Worm (Caenorhabditis elegans) whole organism, late embryonic: ENCODE results near the gene marb-1.
"Not testable (repeated sequence)": the region's sequence is repeated elsewhere in the genome, so short reads cannot be mapped to it uniquely, and the experiment has no call there.

ENCODE experiments used
- C08G9.2 ChIP-seq: sonication (generic microtip); optimal IDR thresholded peaks from 2 replicates; lab custom pipeline; 2016; ENCODE audit warnings: mild to moderate bottlenecking, missing genetic modification characterization, moderate library complexity, missing compliant biosample characterization
- C38D4.7 ChIP-seq: fragments of 200-800 bp; sonication (Bioruptor generic); optimal IDR thresholded peaks from 2 replicates; lab custom pipeline; 2018; ENCODE audit warnings: mild to moderate bottlenecking, missing genetic modification characterization, moderate library complexity, missing compliant biosample characterization
- F13H6.1 ChIP-seq: sonication (generic microtip); optimal IDR thresholded peaks from 2 replicates; lab custom pipeline; 2016; ENCODE audit warnings: missing genetic modification characterization, missing compliant biosample characterization
- K09A11.1 ChIP-seq: sonication (generic microtip); optimal IDR thresholded peaks from 2 replicates; lab custom pipeline; 2017; ENCODE audit warnings: antibody characterized with exemption, mild to moderate bottlenecking, missing genetic modification characterization, missing compliant biosample characterization; ENCODE audit not compliant: insufficient read depth
- ama-1 ChIP-seq: fragments of 150-350 bp; optimal IDR thresholded peaks from 2 replicates; lab custom pipeline; 2014
- ceh-19 ChIP-seq: fragments of 200-800 bp; sonication (Bioruptor generic); optimal IDR thresholded peaks from 2 replicates; lab custom pipeline; 2018; ENCODE audit warnings: mild to moderate bottlenecking, missing genetic modification characterization, missing compliant biosample characterization
- ceh-2 ChIP-seq: sonication (generic microtip); optimal IDR thresholded peaks from 2 replicates; lab custom pipeline; 2016; ENCODE audit warnings: missing genotype, missing genetic modification characterization, missing compliant biosample characterization
- ceh-31 ChIP-seq: sonication (generic microtip); optimal IDR thresholded peaks from 2 replicates; lab custom pipeline; 2016; ENCODE audit warnings: missing genetic modification characterization, missing compliant biosample characterization
- ceh-34 ChIP-seq: sonication (generic microtip); optimal IDR thresholded peaks from 2 replicates; lab custom pipeline; 2016; ENCODE audit warnings: mild to moderate bottlenecking, missing genetic modification characterization, missing compliant biosample characterization
- ceh-48 ChIP-seq: sonication (generic microtip); optimal IDR thresholded peaks from 2 replicates; lab custom pipeline; 2016; ENCODE audit warnings: missing genetic modification characterization, inconsistent platforms, missing compliant biosample characterization
- ceh-6 ChIP-seq: fragments of 200-800 bp; sonication (Bioruptor generic); optimal IDR thresholded peaks from 2 replicates; lab custom pipeline; 2018; ENCODE audit warnings: mild to moderate bottlenecking, missing genetic modification characterization, missing compliant biosample characterization
- ceh-9 ChIP-seq: sonication (generic microtip); optimal IDR thresholded peaks from 2 replicates; lab custom pipeline; 2016; ENCODE audit warnings: mild to moderate bottlenecking, missing genetic modification characterization, inconsistent platforms, missing compliant biosample characterization
- che-1 ChIP-seq: sonication (generic microtip); optimal IDR thresholded peaks from 2 replicates; lab custom pipeline; 2016; ENCODE audit warnings: mild to moderate bottlenecking, missing genetic modification characterization, missing compliant biosample characterization
- dmd-4 ChIP-seq: sonication (generic microtip); optimal IDR thresholded peaks from 2 replicates; lab custom pipeline; 2016; ENCODE audit warnings: borderline replicate concordance, missing genetic modification characterization, missing compliant biosample characterization
- elt-2 ChIP-seq: sonication (generic microtip); optimal IDR thresholded peaks from 2 replicates; lab custom pipeline; 2016; ENCODE audit warnings: missing genetic modification reagents, missing genetic modification characterization, missing compliant biosample characterization
- eyg-1 ChIP-seq: sonication (generic microtip); optimal IDR thresholded peaks from 2 replicates; lab custom pipeline; 2016; ENCODE audit warnings: missing genotype, missing genetic modification characterization, missing compliant biosample characterization
- fax-1 ChIP-seq: sonication (generic microtip); optimal IDR thresholded peaks from 2 replicates; lab custom pipeline; 2016; ENCODE audit warnings: missing genotype, missing genetic modification characterization, missing compliant biosample characterization
- fkh-10 ChIP-seq: fragments of 150-350 bp; optimal IDR thresholded peaks from 2 replicates; lab custom pipeline; 2014; ENCODE audit warnings: missing biosample characterization, missing genetic modification reagents, missing genetic modification characterization
- fkh-6 ChIP-seq: sonication (generic microtip); optimal IDR thresholded peaks from 2 replicates; lab custom pipeline; 2016; ENCODE audit warnings: missing genetic modification characterization, missing compliant biosample characterization
- gmeb-2 ChIP-seq: sonication (generic microtip); optimal IDR thresholded peaks from 2 replicates; lab custom pipeline; 2016; ENCODE audit warnings: missing genetic modification characterization, inconsistent platforms, missing compliant biosample characterization
- hlh-30 ChIP-seq: sonication (generic microtip); optimal IDR thresholded peaks from 2 replicates; lab custom pipeline; 2017; ENCODE audit warnings: antibody characterized with exemption, missing genetic modification characterization, missing compliant biosample characterization; ENCODE audit not compliant: insufficient read depth
- hlh-6 ChIP-seq: sonication (generic microtip); optimal IDR thresholded peaks from 2 replicates; lab custom pipeline; 2016; ENCODE audit warnings: missing genotype, missing genetic modification characterization, missing compliant biosample characterization
- lin-11 ChIP-seq: fragments of 200-800 bp; sonication (Bioruptor generic); optimal IDR thresholded peaks from 2 replicates; lab custom pipeline; 2018; ENCODE audit warnings: mild to moderate bottlenecking, missing genetic modification characterization, missing compliant biosample characterization
- madf-2 ChIP-seq: sonication (generic microtip); optimal IDR thresholded peaks from 2 replicates; lab custom pipeline; 2017; ENCODE audit warnings: missing genetic modification characterization, missing compliant biosample characterization
- mec-3 ChIP-seq: sonication (generic microtip); optimal IDR thresholded peaks from 2 replicates; lab custom pipeline; 2016; ENCODE audit warnings: borderline replicate concordance, missing genetic modification characterization, missing compliant biosample characterization
- nfya-1 ChIP-seq: sonication (generic microtip); optimal IDR thresholded peaks from 2 replicates; lab custom pipeline; 2017; ENCODE audit warnings: missing genetic modification characterization, mild to moderate bottlenecking, missing compliant biosample characterization, antibody characterized with exemption, moderate library complexity
- nhr-232 ChIP-seq: sonication (generic microtip); optimal IDR thresholded peaks from 2 replicates; lab custom pipeline; 2016; ENCODE audit warnings: missing genetic modification characterization, missing compliant biosample characterization
- npax-4 ChIP-seq: sonication (generic microtip); optimal IDR thresholded peaks from 2 replicates; lab custom pipeline; 2016; ENCODE audit warnings: missing genetic modification characterization, missing compliant biosample characterization
- odd-2 ChIP-seq: sonication (generic microtip); optimal IDR thresholded peaks from 2 replicates; lab custom pipeline; 2017; ENCODE audit warnings: antibody characterized with exemption, mild to moderate bottlenecking, missing genetic modification characterization, missing compliant biosample characterization
- pag-3 ChIP-seq: sonication (generic microtip); optimal IDR thresholded peaks from 2 replicates; lab custom pipeline; 2016; ENCODE audit warnings: missing compliant biosample characterization, missing genetic modification characterization, borderline replicate concordance
- pha-4 ChIP-seq: fragments of 150-350 bp; optimal IDR thresholded peaks from 2 replicates; lab custom pipeline; 2018; ENCODE audit warnings: missing biosample characterization, missing genetic modification reagents, missing genetic modification characterization
- pqm-1 ChIP-seq: sonication (generic microtip); optimal IDR thresholded peaks from 2 replicates; lab custom pipeline; 2016; ENCODE audit warnings: missing genetic modification characterization, missing compliant biosample characterization
- ref-2 ChIP-seq: sonication (generic microtip); optimal IDR thresholded peaks from 2 replicates; lab custom pipeline; 2016; ENCODE audit warnings: missing genetic modification characterization, missing compliant biosample characterization
- sdc-2 ChIP-seq: sonication (generic microtip); optimal IDR thresholded peaks from 2 replicates; lab custom pipeline; 2016; ENCODE audit warnings: missing genotype, missing genetic modification characterization, missing compliant biosample characterization
- tbx-7 ChIP-seq: sonication (generic microtip); optimal IDR thresholded peaks from 2 replicates; lab custom pipeline; 2016; ENCODE audit warnings: missing genotype, missing genetic modification characterization, missing compliant biosample characterization
- ttx-3 ChIP-seq: sonication (generic microtip); optimal IDR thresholded peaks from 2 replicates; lab custom pipeline; 2016; ENCODE audit warnings: missing genetic modification reagents, missing genetic modification characterization, missing compliant biosample characterization
- unc-3 ChIP-seq, 2 experiments: fragments of 200-800 bp in 1 of 2; sonication (Bioruptor generic) in 1 of 2; sonication (generic microtip) in 1 of 2; conservative IDR thresholded peaks in 1 of 2; optimal IDR thresholded peaks in 1 of 2; 2 replicates each; pipeline versions ENCODE4 v1.3.6 to Lab custom; 2016 to 2022; ENCODE audit warnings: missing compliant biosample characterization in 2 of 2, missing genetic modification characterization in 2 of 2, missing genetic modification reagents in 1 of 2
- ztf-16 ChIP-seq: sonication (generic microtip); optimal IDR thresholded peaks from 2 replicates; lab custom pipeline; 2017; ENCODE audit warnings: missing genetic modification characterization, missing compliant biosample characterization

The marb-1 gene

ce11 chrIV:12178235-12178634, 30.6 kb downstream of the marb-1 start, which contains the start of gene nlr-1:
nlr-1 (minus strand) TSS chrIV:12178335.
- TF ChIP-seq ceh-19; ttx-3 (tag; lab: Kevin White, UChicago); C08G9.2: not testable (repeated sequence)

- no peak for TF ChIP-seq ama-1
- no peak for TF ChIP-seq ztf-16 (tag; lab: Kevin White, UChicago)
- no peak for TF ChIP-seq ref-2 (tag; lab: Kevin White, UChicago)
- no peak for TF ChIP-seq K09A11.1 (tag; lab: Kevin White, UChicago)
These were observed 40.9 kb downstream of the marb-1 start, which contains the start of gene F20B10.3 for ce11 chrIV:12167944-12168343. F20B10.3 (plus strand) TSS chrIV:12168244.

DNA sequence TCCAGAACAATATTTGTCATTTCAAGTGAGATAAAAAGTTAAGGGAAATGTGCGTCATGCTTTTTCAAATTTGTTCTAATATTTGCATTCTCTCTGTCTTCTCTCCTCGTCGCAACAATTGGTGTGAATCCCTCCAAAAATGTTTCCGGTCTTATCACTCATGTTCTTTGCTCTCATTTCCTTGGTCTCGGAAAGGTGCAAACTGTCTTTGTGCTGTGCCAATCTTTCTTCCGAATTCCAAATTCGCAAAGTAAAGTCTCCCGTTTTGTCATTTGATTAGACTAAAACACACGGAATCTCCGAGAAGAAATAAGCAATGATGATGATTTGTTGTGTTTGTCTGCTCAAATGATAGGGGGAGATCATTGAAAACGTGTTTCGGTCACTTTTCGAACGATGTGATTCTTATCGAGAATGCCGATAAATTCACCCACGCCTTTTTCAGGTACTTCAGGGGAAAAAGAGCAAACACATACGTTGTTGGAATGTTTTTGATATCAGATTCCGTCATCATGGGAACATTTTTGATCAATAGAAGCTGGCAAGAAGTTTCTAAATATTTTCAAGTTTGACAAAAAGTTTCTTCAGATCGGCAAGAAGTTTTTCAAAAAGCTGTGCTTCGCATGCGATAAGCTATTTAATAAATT, 43.3 kb downstream of the marb-1 start:
- TF ChIP-seq pag-3 (tag; lab: Kevin White, UChicago), result no peak
- TF ChIP-seq ceh-9 (tag; lab: Kevin White, UChicago), result no peak
- TF ChIP-seq pha-4 (tag; lab: Kevin White, UChicago), result no peak
- TF ChIP-seq ceh-34 (tag; lab: Kevin White, UChicago), result no peak
- TF ChIP-seq fkh-6 (tag; lab: Kevin White, UChicago), result no peak
- TF ChIP-seq dmd-4 (tag; lab: Kevin White, UChicago), result no peak
- no peak for TF ChIP-seq ttx-3 (tag; lab: Kevin White, UChicago)
- TF ChIP-seq nhr-232 (tag; lab: Kevin White, UChicago), result no peak
- no peak for TF ChIP-seq F13H6.1
- no peak for TF ChIP-seq elt-2 (tag; lab: Kevin White, UChicago)
- TF ChIP-seq che-1 (tag; lab: Kevin White, UChicago), result no peak
- no peak for TF ChIP-seq ceh-6
- no peak for TF ChIP-seq ceh-19

DNA sequence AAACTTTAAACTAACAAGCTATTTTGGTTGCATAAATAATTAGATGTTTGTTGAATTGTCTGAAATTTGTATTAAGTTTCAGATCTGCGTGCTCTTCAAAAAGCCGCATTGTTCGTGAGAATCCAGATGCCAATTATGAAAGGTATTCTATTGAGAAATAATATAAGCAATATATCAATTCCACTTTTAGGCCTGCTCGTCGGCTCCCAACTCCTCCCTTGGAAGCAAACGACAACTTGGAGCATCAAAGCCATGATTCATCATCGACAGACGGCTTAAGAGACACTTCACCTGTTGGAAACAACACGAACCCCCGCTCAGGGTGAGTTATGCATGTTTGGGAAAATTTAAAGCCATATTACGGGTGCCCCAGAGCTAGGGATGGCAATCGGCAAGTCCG, 46.1 kb downstream of the marb-1 start:
- no peak for TF ChIP-seq fkh-10 (GFP tag; lab: Kevin White, UChicago)
- TF ChIP-seq ceh-6, result no peak
- no peak for TF ChIP-seq pha-4 (tag; lab: Kevin White, UChicago)
- no peak for TF ChIP-seq npax-4
- no peak for TF ChIP-seq C08G9.2
- no peak for TF ChIP-seq fax-1
- TF ChIP-seq odd-2 (tag; lab: Kevin White, UChicago), result no peak
- TF ChIP-seq nfya-1 (tag; lab: Kevin White, UChicago), result no peak
- TF ChIP-seq elt-2 (tag; lab: Kevin White, UChicago), result no peak
- TF ChIP-seq ceh-31, result no peak

DNA sequence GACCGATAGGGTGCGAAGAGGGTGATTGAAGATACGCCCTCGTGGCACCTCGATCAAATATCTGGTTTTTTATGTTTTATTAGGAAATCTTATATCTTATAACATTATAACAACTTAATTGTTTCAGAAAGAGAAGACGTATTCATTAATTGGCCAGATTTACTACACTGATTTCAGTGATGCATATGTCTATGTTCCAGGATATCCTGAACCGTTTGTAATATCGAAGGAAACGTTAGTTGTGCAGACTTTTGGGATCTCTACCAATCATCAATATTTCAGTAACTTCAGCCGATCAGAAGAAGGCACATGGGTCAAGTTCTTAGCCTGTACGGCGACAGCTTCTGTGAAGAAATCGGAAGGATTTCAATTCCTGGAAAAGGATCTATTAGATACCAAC, 48.4 kb downstream of the marb-1 start:
- TF ChIP-seq fkh-6 (tag; lab: Kevin White, UChicago) (no peak), dmd-4 (tag; lab: Kevin White, UChicago) (no peak), odd-2 (tag; lab: Kevin White, UChicago) (no peak), eyg-1 (tag; lab: Kevin White, UChicago) (no peak), unc-3 (GFP tag; conservative IDR thresholded peaks at IDR 0.05; lab: Robert Waterston, UW) (no peak), unc-3 (tag; optimal IDR thresholded peaks at IDR 0.05; lab: Kevin White, UChicago) (no peak), pqm-1 (tag; lab: Kevin White, UChicago) (no peak), hlh-6 (no peak), gmeb-2 (tag; lab: Kevin White, UChicago) (no peak), pag-3 (tag; lab: Kevin White, UChicago) (no peak), ceh-19 (no peak), ceh-2 (no peak), C38D4.7 (GFP tag; lab: Kevin White, UChicago) (no peak), mec-3 (tag; lab: Kevin White, UChicago) (no peak), tbx-7 (tag; lab: Kevin White, UChicago) (no peak), sdc-2 (tag; lab: Kevin White, UChicago) (no peak), hlh-30 (tag; lab: Kevin White, UChicago) (no peak), lin-11 (tag; lab: Kevin White, UChicago) (no peak), ceh-48 (tag; lab: Kevin White, UChicago) (no peak), madf-2 (tag; lab: Kevin White, UChicago) (no peak)
